Worm (Caenorhabditis elegans) whole organism, L3 larva: ENCODE data around the gene psf-1.

Experiments used
- ZK546.5 ChIP-seq: sonication (generic microtip); optimal IDR thresholded peaks from 2 replicates; lab custom pipeline; 2017; ENCODE audit warnings: missing biosample characterization, missing genetic modification characterization
- ceh-16 ChIP-seq: sonication (generic microtip); optimal IDR thresholded peaks from 2 replicates; lab custom pipeline; 2017; ENCODE audit warnings: missing biosample characterization, missing genetic modification characterization
- ceh-82 ChIP-seq: fragments of 150-350 bp; optimal IDR thresholded peaks from 2 replicates; lab custom pipeline; 2014; ENCODE audit warnings: missing biosample characterization, missing genetic modification characterization
- egl-27 ChIP-seq: sonication (generic microtip); optimal IDR thresholded peaks from 4 replicates; lab custom pipeline; 2017; ENCODE audit warnings: missing biosample characterization, missing genetic modification reagents, missing genetic modification characterization
- egl-5 ChIP-seq: fragments of 150-350 bp; optimal IDR thresholded peaks from 2 replicates; lab custom pipeline; 2017; ENCODE audit warnings: missing biosample characterization, missing genetic modification reagents, missing genetic modification characterization, inconsistent platforms
- elt-1 ChIP-seq: fragments of 150-350 bp; optimal IDR thresholded peaks from 2 replicates; lab custom pipeline; 2014; ENCODE audit warnings: missing biosample characterization, missing genetic modification characterization
- elt-2 ChIP-seq: sonication (generic microtip); optimal IDR thresholded peaks from 2 replicates; lab custom pipeline; 2016; ENCODE audit warnings: missing genetic modification reagents, mild to moderate bottlenecking, missing genetic modification characterization, missing compliant biosample characterization
- elt-3 ChIP-seq, 3 experiments: fragments of 150-350 bp in 1 of 3; sonication (generic microtip) in 2 of 3; optimal IDR thresholded peaks; 2 replicates in 2 of 3; 4 replicates in 1 of 3; lab custom pipeline; 2014 to 2017; ENCODE audit warnings: missing biosample characterization in 3 of 3, missing genetic modification characterization in 3 of 3
- eor-1 ChIP-seq, 2 experiments: fragments of 150-350 bp; optimal IDR thresholded peaks; 2 replicates each; lab custom pipeline; 2014 to 2018; ENCODE audit warnings: missing biosample characterization in 2 of 2, missing genetic modification characterization in 2 of 2
- fkh-10 ChIP-seq: sonication (generic microtip); optimal IDR thresholded peaks from 2 replicates; lab custom pipeline; 2017; ENCODE audit warnings: missing biosample characterization, missing genetic modification reagents, missing genetic modification characterization
- fkh-2 ChIP-seq: fragments of 150-350 bp; optimal IDR thresholded peaks from 2 replicates; lab custom pipeline; 2014; ENCODE audit warnings: missing biosample characterization, missing genetic modification reagents, missing genetic modification characterization
- fos-1 ChIP-seq: fragments of 150-350 bp; optimal IDR thresholded peaks from 2 replicates; lab custom pipeline; 2014; ENCODE audit warnings: missing biosample characterization, missing genetic modification characterization
- lin-15B ChIP-seq: fragments of 150-350 bp; optimal IDR thresholded peaks from 2 replicates; lab custom pipeline; 2014; ENCODE audit warnings: missing biosample characterization, missing genetic modification characterization
- mdl-1 ChIP-seq: fragments of 150-350 bp; optimal IDR thresholded peaks from 2 replicates; lab custom pipeline; 2014; ENCODE audit warnings: missing biosample characterization, missing genetic modification characterization
- nfya-1 ChIP-seq: sonication (generic microtip); optimal IDR thresholded peaks from 2 replicates; lab custom pipeline; 2017; ENCODE audit warnings: missing genetic modification characterization, mild to moderate bottlenecking, missing compliant biosample characterization, antibody characterized with exemption, moderate library complexity; ENCODE audit not compliant: insufficient read depth
- nhr-11 ChIP-seq: fragments of 150-350 bp; optimal IDR thresholded peaks from 2 replicates; lab custom pipeline; 2014; ENCODE audit warnings: missing biosample characterization, missing genetic modification characterization
- nhr-12 ChIP-seq: fragments of 150-350 bp; optimal IDR thresholded peaks from 2 replicates; lab custom pipeline; 2014; ENCODE audit warnings: missing biosample characterization, missing genetic modification characterization
- nhr-237 ChIP-seq: fragments of 150-350 bp; optimal IDR thresholded peaks from 2 replicates; lab custom pipeline; 2014; ENCODE audit warnings: missing biosample characterization, missing genetic modification characterization
- nhr-25 ChIP-seq: sonication (generic microtip); optimal IDR thresholded peaks from 2 replicates; lab custom pipeline; 2017; ENCODE audit warnings: missing biosample characterization, missing genetic modification characterization
- nhr-67 ChIP-seq: fragments of 150-350 bp; optimal IDR thresholded peaks from 2 replicates; lab custom pipeline; 2014; ENCODE audit warnings: missing biosample characterization, missing genetic modification characterization
- nhr-76 ChIP-seq: fragments of 150-350 bp; sonication (generic microtip); optimal IDR thresholded peaks from 5 replicates; lab custom pipeline; 2014; ENCODE audit warnings: missing biosample characterization, missing genetic modification characterization
- nhr-77 ChIP-seq: fragments of 150-350 bp; optimal IDR thresholded peaks from 2 replicates; lab custom pipeline; 2014; ENCODE audit warnings: missing biosample characterization, missing genetic modification characterization
- sea-2 ChIP-seq: fragments of 150-350 bp; sonication (generic microtip); optimal IDR thresholded peaks from 4 replicates; lab custom pipeline; 2014; ENCODE audit warnings: missing biosample characterization, missing genetic modification reagents, missing genetic modification characterization
- skn-1 ChIP-seq: fragments of 150-350 bp; optimal IDR thresholded peaks from 2 replicates; lab custom pipeline; 2014; ENCODE audit warnings: missing biosample characterization, missing genetic modification characterization
- snpc-4 ChIP-seq: fragments of 150-350 bp; optimal IDR thresholded peaks from 2 replicates; lab custom pipeline; 2014; ENCODE audit warnings: missing biosample characterization, missing genetic modification characterization
- tbx-2 ChIP-seq: sonication (generic microtip); optimal IDR thresholded peaks from 2 replicates; lab custom pipeline; 2016; ENCODE audit warnings: mild to moderate bottlenecking, missing genetic modification characterization, missing compliant biosample characterization
- unc-39 ChIP-seq: sonication (generic microtip); optimal IDR thresholded peaks from 4 replicates; lab custom pipeline; 2017; ENCODE audit warnings: missing biosample characterization, missing genetic modification characterization
- unc-62 ChIP-seq: fragments of 150-350 bp; sonication (generic microtip); optimal IDR thresholded peaks from 4 replicates; lab custom pipeline; 2014; ENCODE audit warnings: missing biosample characterization, missing genetic modification reagents, missing genetic modification characterization
- zag-1 ChIP-seq: fragments of 150-350 bp; optimal IDR thresholded peaks from 2 replicates; lab custom pipeline; 2014; ENCODE audit warnings: missing biosample characterization, missing genetic modification characterization
- ztf-11 ChIP-seq: fragments of 150-350 bp; optimal IDR thresholded peaks from 2 replicates; lab custom pipeline; 2014; ENCODE audit warnings: missing biosample characterization, missing genetic modification characterization
- ztf-4 ChIP-seq: fragments of 150-350 bp; optimal IDR thresholded peaks from 2 replicates; lab custom pipeline; 2014; ENCODE audit warnings: missing biosample characterization, missing genetic modification characterization

Gene psf-1

ce11 chrII:9986635-9987575 is 18.4 kb downstream of the psf-1 start:
- peak; percentile 25 for TF ChIP-seq nhr-11
- TF ChIP-seq elt-2 (tag; lab: Kevin White, UChicago) = no peak
- peak; percentile 8 for TF ChIP-seq nhr-25 (tag; lab: Kevin White, UChicago)

- TF ChIP-seq eor-1 (tag; optimal IDR thresholded peaks at IDR 0.05; lab: Kevin White, UChicago) (no peak), zag-1 (no peak), elt-2 (tag; lab: Kevin White, UChicago) (no peak), nhr-12 (tag; lab: Kevin White, UChicago) (no peak), lin-15B (tag; lab: Kevin White, UChicago) (no peak), nhr-67 (tag; lab: Kevin White, UChicago) (no peak), egl-27 (tag; lab: Kevin White, UChicago) (no peak), fos-1 (tag; lab: Kevin White, UChicago) (no peak), mdl-1 (tag; lab: Kevin White, UChicago) (no peak), tbx-2 (tag; lab: Kevin White, UChicago) (no peak), nhr-77 (tag; lab: Kevin White, UChicago) (no peak), nhr-76 (no peak), unc-62 (GFP tag; lab: Kevin White, UChicago) (no peak)
Observed at ce11 chrII:9988620-9989019, 20.1 kb downstream of the psf-1 start.

ce11 chrII:9989533-9989932 is 21.1 kb downstream of the psf-1 start:
- TF ChIP-seq skn-1 (tag; lab: Kevin White, UChicago) = no peak
- TF ChIP-seq nhr-67 (tag; lab: Kevin White, UChicago) = no peak
- no peak for TF ChIP-seq zag-1
- TF ChIP-seq ceh-16 (tag; lab: Kevin White, UChicago) = no peak
- no peak for TF ChIP-seq sea-2 (GFP tag; lab: Kevin White, UChicago)
- TF ChIP-seq lin-15B (tag; lab: Kevin White, UChicago) = no peak
- TF ChIP-seq ceh-82 (tag; lab: Kevin White, UChicago) = no peak
- no peak for TF ChIP-seq nhr-76
- no peak for TF ChIP-seq snpc-4 (tag; lab: Kevin White, UChicago)
- TF ChIP-seq ZK546.5 (tag; lab: Kevin White, UChicago) = no peak

- TF ChIP-seq nfya-1 (tag; lab: Kevin White, UChicago) (no peak), ztf-4 (tag; lab: Kevin White, UChicago) (no peak)
- TF ChIP-seq, all 47 proteins: peak for 0
Observed at ce11 chrII:9990812-9991211, 22.3 kb downstream of the psf-1 start, which contains the start of gene lec-3. lec-3 (plus strand) TSS chrII:9991112.

- TF ChIP-seq fkh-2 (tag; lab: Kevin White, UChicago) (no peak), snpc-4 (tag; lab: Kevin White, UChicago) (no peak), elt-3 (tag; optimal IDR thresholded peaks at IDR 0.05; lab: Kevin White, UChicago) (no peak), unc-62 (GFP tag; lab: Kevin White, UChicago) (no peak), fkh-10 (peak; percentile 12)
Observed at ce11 chrII:9992474-9992873, 24.0 kb downstream of the psf-1 start.

- TF ChIP-seq egl-5 (tag; lab: Kevin White, UChicago) (no peak), nhr-237 (tag; lab: Kevin White, UChicago) (no peak), ztf-11 (tag; lab: Kevin White, UChicago) (no peak), unc-39 (no peak), elt-1 (no peak)
- TF ChIP-seq, all 47 proteins: peak for 0
Observed at ce11 chrII:9994679-9995078, 26.2 kb downstream of the psf-1 start.
